Worm (Caenorhabditis elegans) whole organism, L4 larva: Measurements from ENCODE around the gene mdl-1.

Experiments
- F37D6.2 ChIP-seq: sonication (generic microtip); optimal IDR thresholded peaks from 2 replicates; lab custom pipeline; 2016; ENCODE audit warnings: mild to moderate bottlenecking, missing genetic modification characterization, missing compliant biosample characterization
- R02D3.7 ChIP-seq: fragments of 150-350 bp; sonication (generic microtip); optimal IDR thresholded peaks from 3 replicates; lab custom pipeline; 2014; ENCODE audit warnings: missing biosample characterization, missing genetic modification characterization
- ZK337.2 ChIP-seq: fragments of 200-800 bp; sonication (Bioruptor generic); IDR thresholded peaks from 2 replicates; pipeline ENCODE4 v1.3.6; 2022; ENCODE audit warnings: missing genetic modification reagents, missing genetic modification characterization, missing compliant biosample characterization
- ZK546.5 ChIP-seq, 2 experiments: sonication (generic microtip); optimal IDR thresholded peaks; 2 replicates each; lab custom pipeline; 2017; ENCODE audit warnings: missing biosample characterization in 2 of 2, missing genetic modification characterization in 2 of 2
- ama-1 ChIP-seq: fragments of 150-350 bp; optimal IDR thresholded peaks from 2 replicates; lab custom pipeline; 2014; ENCODE audit warnings: inconsistent platforms, mixed read lengths
- ceh-44 ChIP-seq: fragments of 200-800 bp; sonication (Bioruptor generic); IDR thresholded peaks from 2 replicates; pipeline ENCODE4 v1.3.6; 2022; ENCODE audit warnings: missing genetic modification reagents, missing genetic modification characterization, missing compliant biosample characterization
- daf-19 ChIP-seq: fragments of 200-800 bp; sonication (Bioruptor generic); conservative IDR thresholded peaks from 2 replicates; pipeline ENCODE4 v1.3.6; 2022; ENCODE audit warnings: missing genetic modification characterization, missing compliant biosample characterization
- daf-8 ChIP-seq: fragments of 200-800 bp; sonication (Bioruptor generic); IDR thresholded peaks from 2 replicates; pipeline ENCODE4 v1.3.6; 2022; ENCODE audit warnings: missing genetic modification characterization, missing compliant biosample characterization
- dmd-6 ChIP-seq: fragments of 200-800 bp; sonication (Bioruptor generic); IDR thresholded peaks from 2 replicates; pipeline ENCODE4 v1.3.6; 2022; ENCODE audit warnings: missing genetic modification reagents, missing genetic modification characterization, missing compliant biosample characterization
- duxl-1 ChIP-seq: sonication (generic microtip); optimal IDR thresholded peaks from 2 replicates; lab custom pipeline; 2016; ENCODE audit warnings: mild to moderate bottlenecking, missing genetic modification characterization, moderate library complexity, missing compliant biosample characterization; ENCODE audit not compliant: poor library complexity
- dve-1 ChIP-seq: sonication (generic microtip); optimal IDR thresholded peaks from 2 replicates; lab custom pipeline; 2017; ENCODE audit warnings: antibody characterized with exemption, mild to moderate bottlenecking, missing genetic modification characterization, missing compliant biosample characterization; ENCODE audit not compliant: insufficient read depth
- fkh-10 ChIP-seq: fragments of 150-350 bp; optimal IDR thresholded peaks from 2 replicates; lab custom pipeline; 2014; ENCODE audit warnings: missing biosample characterization, missing genetic modification reagents, missing genetic modification characterization
- hif-1 ChIP-seq, 2 experiments: sonication (generic microtip); optimal IDR thresholded peaks; 2 replicates each; lab custom pipeline; 2016 to 2017; ENCODE audit warnings: missing compliant biosample characterization in 2 of 2, missing genetic modification characterization in 2 of 2, missing genetic modification reagents in 2 of 2, missing genotype in 2 of 2, mild to moderate bottlenecking in 1 of 2
- hlh-11 ChIP-seq: fragments of 200-800 bp; sonication (Bioruptor generic); optimal IDR thresholded peaks from 2 replicates; lab custom pipeline; 2018; ENCODE audit warnings: mild to moderate bottlenecking, missing genetic modification characterization, missing compliant biosample characterization
- hlh-30 ChIP-seq: sonication (generic microtip); optimal IDR thresholded peaks from 2 replicates; lab custom pipeline; 2017; ENCODE audit warnings: antibody characterized with exemption, mild to moderate bottlenecking, missing genetic modification characterization, missing compliant biosample characterization; ENCODE audit not compliant: insufficient read depth
- lim-7 ChIP-seq: fragments of 200-800 bp; sonication (Bioruptor generic); IDR thresholded peaks from 2 replicates; pipeline ENCODE4 v1.3.6; 2022; ENCODE audit warnings: missing genetic modification characterization, missing compliant biosample characterization
- lin-1 ChIP-seq: fragments of 200-800 bp; sonication (Bioruptor generic); IDR thresholded peaks from 2 replicates; pipeline ENCODE4 v1.3.6; 2022; ENCODE audit warnings: missing genetic modification reagents, missing genetic modification characterization, missing compliant biosample characterization
- lin-15B ChIP-seq: fragments of 150-350 bp; sonication (generic microtip); optimal IDR thresholded peaks from 3 replicates; lab custom pipeline; 2014; ENCODE audit warnings: missing biosample characterization, missing genetic modification characterization
- lin-38 ChIP-seq: fragments of 200-800 bp; sonication (Bioruptor generic); IDR thresholded peaks from 2 replicates; pipeline ENCODE4 v1.3.6; 2022; ENCODE audit warnings: missing genetic modification reagents, missing genetic modification characterization, missing compliant biosample characterization
- lin-39 ChIP-seq: fragments of 150-350 bp; optimal IDR thresholded peaks from 2 replicates; lab custom pipeline; 2014; ENCODE audit warnings: missing biosample characterization, missing genetic modification reagents, missing genetic modification characterization
- lsy-2 ChIP-seq, 2 experiments: fragments of 150-350 bp in 1 of 2; sonication (generic microtip) in 1 of 2; optimal IDR thresholded peaks; 2 replicates each; lab custom pipeline; 2014 to 2017; ENCODE audit warnings: missing biosample characterization in 2 of 2, missing genetic modification characterization in 2 of 2
- madf-9 ChIP-seq: fragments of 200-800 bp; sonication (Bioruptor generic); conservative IDR thresholded peaks from 2 replicates; pipeline ENCODE4 v1.3.6; 2022; ENCODE audit warnings: missing genetic modification reagents, missing genetic modification characterization, missing compliant biosample characterization
- mep-1 ChIP-seq: fragments of 150-350 bp; sonication (generic microtip); optimal IDR thresholded peaks from 3 replicates; lab custom pipeline; 2014; ENCODE audit warnings: missing biosample characterization, missing genetic modification characterization
- mes-2 ChIP-seq: sonication (generic microtip); optimal IDR thresholded peaks from 2 replicates; lab custom pipeline; 2016; ENCODE audit warnings: missing genotype, mild to moderate bottlenecking, missing genetic modification characterization, missing compliant biosample characterization; ENCODE audit not compliant: poor library complexity, severe bottlenecking
- mxl-2 ChIP-seq: fragments of 200-800 bp; sonication (Bioruptor generic); conservative IDR thresholded peaks from 2 replicates; pipeline ENCODE4 v1.3.6; 2022; ENCODE audit warnings: missing genetic modification reagents, missing genetic modification characterization, missing compliant biosample characterization
- mxl-3 ChIP-seq: fragments of 200-800 bp; sonication (Bioruptor generic); optimal IDR thresholded peaks from 2 replicates; lab custom pipeline; 2018; ENCODE audit warnings: mild to moderate bottlenecking, missing genetic modification characterization, missing compliant biosample characterization
- nhr-11 ChIP-seq: fragments of 150-350 bp; optimal IDR thresholded peaks from 2 replicates; lab custom pipeline; 2014; ENCODE audit warnings: missing biosample characterization, missing genetic modification characterization
- nhr-111 ChIP-seq: fragments of 200-800 bp; sonication (Bioruptor generic); optimal IDR thresholded peaks from 2 replicates; lab custom pipeline; 2018; ENCODE audit warnings: mild to moderate bottlenecking, missing genetic modification characterization, missing compliant biosample characterization
- nhr-237 ChIP-seq: sonication (generic microtip); optimal IDR thresholded peaks from 2 replicates; lab custom pipeline; 2017; ENCODE audit warnings: missing biosample characterization, missing genetic modification characterization
- nhr-48 ChIP-seq: sonication (generic microtip); optimal IDR thresholded peaks from 2 replicates; lab custom pipeline; 2016; ENCODE audit warnings: mild to moderate bottlenecking, missing genetic modification characterization, missing compliant biosample characterization
- nhr-6 ChIP-seq: fragments of 150-350 bp; optimal IDR thresholded peaks from 2 replicates; lab custom pipeline; 2014; ENCODE audit warnings: missing biosample characterization, missing genetic modification characterization
- nhr-77 ChIP-seq: fragments of 150-350 bp; optimal IDR thresholded peaks from 2 replicates; lab custom pipeline; 2014; ENCODE audit warnings: missing biosample characterization, missing genetic modification characterization
- pha-4 ChIP-seq, 2 experiments: fragments of 150-350 bp in 1 of 2; fragments of 200-800 bp in 1 of 2; sonication (Bioruptor generic) in 1 of 2; IDR thresholded peaks in 1 of 2; optimal IDR thresholded peaks in 1 of 2; 2 replicates each; pipeline versions ENCODE4 v1.3.6 to Lab custom; 2014 to 2022; ENCODE audit warnings: missing genetic modification characterization in 2 of 2, missing genetic modification reagents in 2 of 2, missing biosample characterization in 1 of 2, missing compliant biosample characterization in 1 of 2
- php-3 ChIP-seq: fragments of 200-800 bp; sonication (Bioruptor generic); IDR thresholded peaks from 2 replicates; pipeline ENCODE4 v1.3.6; 2022; ENCODE audit warnings: missing genetic modification reagents, missing genetic modification characterization, missing compliant biosample characterization
- pqm-1 ChIP-seq: sonication (generic microtip); optimal IDR thresholded peaks from 2 replicates; lab custom pipeline; 2017; ENCODE audit warnings: missing biosample characterization, missing genetic modification characterization
- saeg-2 ChIP-seq: fragments of 200-800 bp; sonication (Bioruptor generic); IDR thresholded peaks from 2 replicates; pipeline ENCODE4 v1.3.6; 2022; ENCODE audit warnings: missing genetic modification reagents, missing genetic modification characterization, missing compliant biosample characterization
- sdz-12 ChIP-seq: fragments of 200-800 bp; sonication (Bioruptor generic); optimal IDR thresholded peaks from 2 replicates; lab custom pipeline; 2018; ENCODE audit warnings: mild to moderate bottlenecking, missing genetic modification characterization, missing compliant biosample characterization
- set-16 ChIP-seq: fragments of 200-800 bp; sonication (Bioruptor generic); IDR thresholded peaks from 2 replicates; pipeline ENCODE4 v1.3.6; 2022; ENCODE audit warnings: missing genetic modification reagents, missing genetic modification characterization, missing compliant biosample characterization
- skn-1 ChIP-seq: fragments of 150-350 bp; optimal IDR thresholded peaks from 2 replicates; lab custom pipeline; 2014; ENCODE audit warnings: missing biosample characterization, missing genetic modification characterization
- snpc-1.2 ChIP-seq: fragments of 200-800 bp; sonication (Bioruptor generic); IDR thresholded peaks from 2 replicates; pipeline ENCODE4 v1.3.6; 2022; ENCODE audit warnings: missing genetic modification reagents, missing genetic modification characterization, missing compliant biosample characterization
- tag-97 ChIP-seq: fragments of 200-800 bp; sonication (Bioruptor generic); IDR thresholded peaks from 2 replicates; pipeline ENCODE4 v1.3.6; 2022; ENCODE audit warnings: missing genetic modification characterization, missing compliant biosample characterization
- tra-1 ChIP-seq: fragments of 200-800 bp; sonication (Bioruptor generic); IDR thresholded peaks from 2 replicates; pipeline ENCODE4 v1.3.6; 2022; ENCODE audit warnings: missing genetic modification reagents, missing genetic modification characterization, missing compliant biosample characterization
- vab-7 ChIP-seq: fragments of 200-800 bp; sonication (Bioruptor generic); IDR thresholded peaks from 2 replicates; pipeline ENCODE4 v1.3.6; 2022; ENCODE audit warnings: missing genetic modification reagents, missing genetic modification characterization, missing compliant biosample characterization
- zag-1 ChIP-seq: fragments of 150-350 bp; optimal IDR thresholded peaks from 2 replicates; lab custom pipeline; 2014; ENCODE audit warnings: missing biosample characterization, missing genetic modification characterization
- zfp-3 ChIP-seq: fragments of 200-800 bp; sonication (Bioruptor generic); conservative IDR thresholded peaks from 2 replicates; pipeline ENCODE4 v1.3.6; 2022; ENCODE audit warnings: missing genetic modification reagents, missing genetic modification characterization, missing compliant biosample characterization
- zip-11 ChIP-seq: fragments of 200-800 bp; sonication (Bioruptor generic); IDR thresholded peaks from 2 replicates; pipeline ENCODE4 v1.3.6; 2022; ENCODE audit warnings: missing genetic modification characterization, missing compliant biosample characterization
- zip-2 ChIP-seq: fragments of 150-350 bp; optimal IDR thresholded peaks from 2 replicates; lab custom pipeline; 2014; ENCODE audit warnings: missing biosample characterization, missing genetic modification characterization
- ztf-7 ChIP-seq: fragments of 150-350 bp; optimal IDR thresholded peaks from 2 replicates; lab custom pipeline; 2014; ENCODE audit warnings: missing biosample characterization, missing genetic modification characterization

mdl-1 gene

ce11 chrX:6749124-6749822 is 7.1 kb downstream of the mdl-1 start (continued):
- TF ChIP-seq saeg-2 (peak; percentile 82), lin-39 (tag; lab: Kevin White, UChicago) (no peak), nhr-77 (peak; percentile 3), F37D6.2 (tag; lab: Kevin White, UChicago) (no peak), hlh-11 (tag; lab: Kevin White, UChicago) (peak; percentile 99), vab-7 (no peak), zfp-3 (peak; percentile 78; the same call in 1 of the 2 replicates), lin-1 (GFP tag; lab: Robert Waterston, UW) (peak; percentile 80), nhr-48 (tag; lab: Kevin White, UChicago) (peak; percentile 98), tra-1 (GFP tag; lab: Robert Waterston, UW) (peak; percentile 89), ZK546.5 (tag; optimal IDR thresholded peaks at IDR 0.05; lab: Kevin White, UChicago) (no peak), hlh-30 (tag; lab: Kevin White, UChicago) (peak; percentile 88), php-3 (peak; percentile 84), dmd-6 (GFP tag; lab: Robert Waterston, UW) (peak; percentile 96), madf-9 (peak; percentile 52; the same call in 1 of the 2 replicates), zag-1 (tag; lab: Kevin White, UChicago) (no peak), mep-1 (tag; lab: Kevin White, UChicago) (peak; percentile 62), mxl-2 (GFP tag; lab: Robert Waterston, UW) (peak; percentile 89), hif-1 (tag; optimal IDR thresholded peaks at IDR 0.05; lab: Kevin White, UChicago) (peak; percentile 79 to 95), R02D3.7 (tag; lab: Kevin White, UChicago) (no peak), lin-15B (tag; lab: Kevin White, UChicago) (no peak)

- TF ChIP-seq nhr-111 (GFP tag; lab: Kevin White, UChicago): no peak
- TF ChIP-seq pha-4 (GFP tag; IDR thresholded peaks at IDR 0.05; lab: Robert Waterston, UW): peak; percentile 85
- peak; percentile 93 for TF ChIP-seq pha-4 (tag; optimal IDR thresholded peaks at IDR 0.05; lab: Kevin White, UChicago)
- peak; percentile 98 for TF ChIP-seq dmd-6 (GFP tag; lab: Robert Waterston, UW)
- peak; percentile 31 for TF ChIP-seq pqm-1
- TF ChIP-seq nhr-237: no peak
- TF ChIP-seq duxl-1: peak; percentile 77
- peak; percentile 92 for TF ChIP-seq dve-1 (tag; lab: Kevin White, UChicago)
- no peak for TF ChIP-seq sdz-12 (GFP tag; lab: Kevin White, UChicago)
- peak; percentile 64 to 84 for TF ChIP-seq hif-1 (tag; optimal IDR thresholded peaks at IDR 0.05; lab: Kevin White, UChicago)
- peak; percentile 25 for TF ChIP-seq ztf-7 (tag; lab: Kevin White, UChicago)
- TF ChIP-seq ZK337.2 (GFP tag; lab: Robert Waterston, UW): no peak
- no peak for TF ChIP-seq snpc-1.2 (GFP tag; lab: Robert Waterston, UW)
- TF ChIP-seq hlh-30 (tag; lab: Kevin White, UChicago): peak; percentile 97
- no peak for TF ChIP-seq daf-8
- no peak for TF ChIP-seq zip-11 (GFP tag; lab: Robert Waterston, UW)
- TF ChIP-seq mes-2 (tag; lab: Kevin White, UChicago): peak; percentile 73
- TF ChIP-seq ceh-44 (GFP tag; lab: Robert Waterston, UW): no peak
- TF ChIP-seq zip-2 (tag; lab: Kevin White, UChicago): peak; percentile 34
- no peak for TF ChIP-seq daf-19 (GFP tag; lab: Robert Waterston, UW)
- TF ChIP-seq tag-97 (GFP tag; lab: Robert Waterston, UW): no peak
- no peak for TF ChIP-seq lim-7 (GFP tag; lab: Robert Waterston, UW)
- peak in 1 of 2 experiments; percentile 78 for TF ChIP-seq lsy-2 (tag; optimal IDR thresholded peaks at IDR 0.05; lab: Kevin White, UChicago)
- TF ChIP-seq nhr-11 (tag; lab: Kevin White, UChicago): peak; percentile 77
- TF ChIP-seq nhr-6 (tag; lab: Kevin White, UChicago): peak; percentile 69
- peak; percentile 89 for TF ChIP-seq mxl-3
- no peak for TF ChIP-seq ZK546.5 (tag; optimal IDR thresholded peaks at IDR 0.05; lab: Kevin White, UChicago)
- TF ChIP-seq ama-1 (lab: Kevin White, UChicago): no peak
- TF ChIP-seq skn-1 (tag; lab: Kevin White, UChicago): no peak
- no peak for TF ChIP-seq fkh-10 (GFP tag; lab: Kevin White, UChicago)
- peak; percentile 45; the same call in 1 of the 2 replicates for TF ChIP-seq set-16
- TF ChIP-seq lin-38 (GFP tag; lab: Robert Waterston, UW): peak; percentile 52
These were observed 8.0 kb downstream of the mdl-1 start for ce11 chrX:6750145-6750544.
